Worm (Caenorhabditis elegans): Measurements from ENCODE around the gene scl-15.

Gene scl-15

DNA sequence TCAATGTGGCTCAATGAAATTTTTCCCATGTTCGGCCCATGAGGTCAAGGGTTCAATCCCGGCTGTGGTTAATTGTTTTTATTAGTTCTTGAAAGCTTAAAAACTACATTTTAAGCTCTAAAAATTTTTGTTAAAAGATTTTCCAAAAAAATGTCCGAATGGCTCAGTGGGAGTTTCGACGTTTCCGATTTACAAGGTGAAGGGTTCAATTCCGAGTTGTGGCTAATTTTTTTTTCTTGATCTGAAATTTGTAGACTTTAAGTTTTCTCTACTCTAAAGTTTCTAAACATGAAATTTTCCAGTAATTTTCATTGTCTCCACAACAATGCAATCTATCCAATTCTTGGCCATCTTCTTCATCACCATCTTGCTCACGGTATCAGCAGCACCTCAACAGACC lies 22.0 kb downstream of the scl-15 start, which contains the start of gene F02E11.2:
Gene F02E11.2 (plus strand): TSS at position 301 of the 400 bp plus-strand sequence.
- TF ChIP-seq rpc-1 (optimal IDR thresholded peaks at IDR 0.05) (no peak), rpc-1 (tag; optimal IDR thresholded peaks at IDR 0.05) (peak; percentile 33), F55B11.4 (tag; optimal IDR thresholded peaks at IDR 0.05; ENCODE audit: borderline replicate concordance, insufficient read depth) (no peak)

DNA sequence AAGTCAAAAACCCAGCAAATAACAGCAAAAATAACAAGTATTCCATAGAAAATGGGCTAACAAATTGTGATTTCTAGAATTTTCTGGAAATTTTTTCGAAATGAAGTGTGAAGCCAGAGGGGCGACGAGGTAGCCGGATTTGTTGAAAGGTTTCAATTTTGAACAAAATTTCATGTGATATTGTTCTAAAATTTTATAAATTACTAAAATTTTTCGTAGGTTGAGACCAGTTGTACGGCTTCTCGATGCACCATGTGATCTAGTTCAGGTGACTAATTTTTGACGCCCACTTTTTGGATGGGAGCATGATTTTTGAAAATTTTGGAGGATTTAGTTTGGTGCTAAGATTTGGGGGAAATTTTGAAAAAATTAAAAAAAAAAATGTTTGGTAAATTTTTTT lies 25.2 kb downstream of the scl-15 start, which contains the start of gene gcy-19:
Gene gcy-19 (minus strand): TSS at position 101 of the 400 bp plus-strand sequence.
- no peak for TF ChIP-seq hsf-1 (GFP tag; IDR thresholded peaks at IDR 0.05)
- no peak for TF ChIP-seq B0261.1 (tag; optimal IDR thresholded peaks at IDR 0.05)
- TF ChIP-seq F52B5.7 (tag; optimal IDR thresholded peaks at IDR 0.05) = no peak
- TF ChIP-seq attf-3 (GFP tag; conservative IDR thresholded peaks at IDR 0.05) = no peak
- TF ChIP-seq gei-17 (GFP tag; optimal IDR thresholded peaks at IDR 0.05) = no peak

DNA sequence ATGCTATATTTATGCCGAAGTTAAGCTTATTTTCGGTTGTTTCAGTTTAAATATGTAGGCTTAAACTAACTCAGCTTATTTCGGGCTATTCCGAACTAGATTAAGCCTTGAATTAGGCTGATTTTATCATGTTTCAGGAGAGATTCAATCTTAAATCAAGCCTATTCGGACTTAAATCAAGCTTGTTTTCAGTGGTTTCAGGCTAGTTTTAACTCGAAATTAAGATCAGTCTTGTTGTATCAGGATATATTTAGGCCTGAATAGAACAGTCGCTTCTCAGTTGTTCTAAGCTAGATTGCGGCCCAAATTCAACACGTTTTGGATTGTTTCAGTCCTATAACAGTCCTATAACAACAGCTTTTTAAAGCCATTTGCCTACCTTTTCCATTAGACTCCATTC lies 32.7 kb downstream of the scl-15 start:
- TF ChIP-seq zim-3 (tag; optimal IDR thresholded peaks at IDR 0.05) = no peak
- TF ChIP-seq akir-1 (GFP tag; optimal IDR thresholded peaks at IDR 0.05) = no peak
- no peak for TF ChIP-seq F22D6.2 (tag; optimal IDR thresholded peaks at IDR 0.05)
- TF ChIP-seq F55B11.4 (tag; optimal IDR thresholded peaks at IDR 0.05; ENCODE audit: borderline replicate concordance, insufficient read depth) = no peak
- TF ChIP-seq nfya-2 (GFP tag; IDR thresholded peaks at IDR 0.05) = no peak
- TF ChIP-seq B0035.1 (tag; optimal IDR thresholded peaks at IDR 0.05) = no peak
- no peak for TF ChIP-seq somi-1 (GFP tag; optimal IDR thresholded peaks at IDR 0.05)
- no peak for TF ChIP-seq snpc-1.3 (tag; optimal IDR thresholded peaks at IDR 0.05; ENCODE audit: insufficient read depth)
- no peak for TF ChIP-seq ets-4 (GFP tag; optimal IDR thresholded peaks at IDR 0.05)
- no peak for TF ChIP-seq ceh-27 (GFP tag; optimal IDR thresholded peaks at IDR 0.05)
- TF ChIP-seq ceh-58 (GFP tag; IDR thresholded peaks at IDR 0.05) = no peak
- no peak for TF ChIP-seq lin-35 (GFP tag; optimal IDR thresholded peaks at IDR 0.05)

DNA sequence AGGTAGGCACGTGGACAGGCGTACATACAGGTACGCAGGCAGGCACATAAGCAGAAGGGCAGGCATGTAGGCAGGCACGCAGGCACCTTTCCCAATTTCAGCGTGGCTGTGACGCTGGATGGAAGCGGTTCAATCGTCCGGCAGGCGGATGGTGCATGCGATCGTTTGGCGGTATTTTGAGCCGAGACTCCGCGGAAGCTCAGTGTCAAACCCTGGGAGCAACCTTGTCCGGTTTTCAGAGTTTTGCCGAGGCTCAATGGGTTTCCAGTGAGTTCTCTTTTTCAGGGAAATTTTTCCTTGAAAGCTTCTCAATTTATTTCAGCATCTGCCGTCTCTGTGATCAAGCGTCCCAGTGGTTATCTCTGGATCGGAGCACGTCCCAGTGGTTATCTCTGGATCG lies 34.3 kb downstream of the scl-15 start:
- peak; percentile 74 for TF ChIP-seq zfh-2 (GFP tag; conservative IDR thresholded peaks at IDR 0.05)
- TF ChIP-seq aptf-2 (GFP tag; conservative IDR thresholded peaks at IDR 0.05) = no peak

DNA sequence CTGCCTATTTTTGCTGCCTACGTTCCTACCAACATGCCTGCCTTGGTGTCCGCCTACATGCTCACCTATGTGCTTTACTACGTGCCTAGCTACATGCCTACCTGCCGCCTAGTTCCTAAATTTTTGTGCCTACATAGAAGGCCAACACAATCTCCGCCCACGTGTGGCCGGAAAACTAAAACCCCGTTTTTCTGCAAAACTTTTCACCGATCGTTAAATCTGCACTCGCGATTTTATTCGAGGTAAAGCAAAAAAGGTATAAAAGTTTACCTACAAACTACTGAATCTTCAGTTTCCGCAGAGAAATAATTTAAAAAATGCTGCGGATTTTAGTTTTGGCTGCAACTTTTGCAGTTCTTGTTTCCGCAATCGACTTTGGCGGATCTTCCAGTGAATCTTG lies 35.1 kb downstream of the scl-15 start, which contains the start of gene clec-124:
Gene clec-124 (plus strand): TSS at position 301 of the 400 bp plus-strand sequence.
- TF ChIP-seq cebp-2 (GFP tag; IDR thresholded peaks at IDR 0.05) (no peak), madf-10 (tag; optimal IDR thresholded peaks at IDR 0.05) (no peak), B0336.3 (GFP tag; IDR thresholded peaks at IDR 0.05) (no peak), let-526 (GFP tag; IDR thresholded peaks at IDR 0.05) (no peak), rcor-1 (GFP tag; IDR thresholded peaks at IDR 0.05) (no peak), K12H6.12 (tag; optimal IDR thresholded peaks at IDR 0.05) (no peak), gei-17 (GFP tag; optimal IDR thresholded peaks at IDR 0.05) (no peak), egl-18 (GFP tag; IDR thresholded peaks at IDR 0.05) (no peak), snpc-3.4 (tag; optimal IDR thresholded peaks at IDR 0.05) (no peak), ceh-100 (GFP tag; IDR thresholded peaks at IDR 0.05) (no peak), Y95B8A.8 (GFP tag; IDR thresholded peaks at IDR 0.05) (no peak)
